Worm (Caenorhabditis elegans) whole organism, mixed stage, embryonic: ENCODE measurements around the gene ZK899.7.

Experiments used
- M03D4.4 ChIP-seq: sonication (generic microtip); optimal IDR thresholded peaks from 2 replicates; lab custom pipeline; 2017; ENCODE audit warnings: mild to moderate bottlenecking, missing genetic modification characterization, missing compliant biosample characterization
- bed-3 ChIP-seq: fragments of 200-800 bp; sonication (Bioruptor generic); optimal IDR thresholded peaks from 3 replicates; lab custom pipeline; 2018; ENCODE audit warnings: mild to moderate bottlenecking, missing genetic modification characterization, moderate library complexity, missing compliant biosample characterization
- blmp-1 ChIP-seq: fragments of 150-350 bp; optimal IDR thresholded peaks from 2 replicates; lab custom pipeline; 2014; ENCODE audit warnings: missing biosample characterization, missing genetic modification characterization
- ceh-39 ChIP-seq: fragments of 150-350 bp; optimal IDR thresholded peaks from 2 replicates; lab custom pipeline; 2014; ENCODE audit warnings: missing biosample characterization, missing genetic modification characterization
- ceh-43 ChIP-seq: fragments of 200-800 bp; sonication (Bioruptor generic); optimal IDR thresholded peaks from 2 replicates; lab custom pipeline; 2018; ENCODE audit warnings: mild to moderate bottlenecking, missing genetic modification characterization, moderate library complexity, missing compliant biosample characterization
- ceh-83 ChIP-seq: fragments of 200-800 bp; sonication (Bioruptor generic); optimal IDR thresholded peaks from 2 replicates; lab custom pipeline; 2018; ENCODE audit warnings: mild to moderate bottlenecking, missing genetic modification characterization, missing compliant biosample characterization
- drap-1 ChIP-seq: fragments of 200-800 bp; sonication (Bioruptor generic); optimal IDR thresholded peaks from 3 replicates; lab custom pipeline; 2018; ENCODE audit warnings: mild to moderate bottlenecking, missing genetic modification characterization, missing compliant biosample characterization
- elt-1 ChIP-seq: sonication (generic microtip); optimal IDR thresholded peaks from 2 replicates; lab custom pipeline; 2017; ENCODE audit warnings: missing genetic modification characterization, mild to moderate bottlenecking, missing compliant biosample characterization, antibody characterized with exemption, moderate library complexity, borderline replicate concordance; ENCODE audit not compliant: insufficient read depth
- elt-3 ChIP-seq: fragments of 150-350 bp; optimal IDR thresholded peaks from 2 replicates; lab custom pipeline; 2014; ENCODE audit warnings: missing biosample characterization, missing genetic modification characterization
- flh-1 ChIP-seq: fragments of 200-800 bp; sonication (Bioruptor generic); optimal IDR thresholded peaks from 2 replicates; lab custom pipeline; 2018; ENCODE audit warnings: mild to moderate bottlenecking, missing genetic modification characterization, moderate library complexity, missing compliant biosample characterization
- ham-2 ChIP-seq: fragments of 200-800 bp; sonication (Bioruptor generic); optimal IDR thresholded peaks from 2 replicates; lab custom pipeline; 2018; ENCODE audit warnings: mild to moderate bottlenecking, missing genetic modification characterization, missing compliant biosample characterization
- hlh-1 ChIP-seq: fragments of 150-350 bp; optimal IDR thresholded peaks from 2 replicates; lab custom pipeline; 2014; ENCODE audit warnings: missing biosample characterization, missing genetic modification reagents, missing genetic modification characterization
- lin-13 ChIP-seq: fragments of 150-350 bp; optimal IDR thresholded peaks from 2 replicates; lab custom pipeline; 2014; ENCODE audit warnings: missing biosample characterization, missing genetic modification characterization
- lin-32 ChIP-seq: fragments of 200-800 bp; sonication (Bioruptor generic); optimal IDR thresholded peaks from 2 replicates; lab custom pipeline; 2018; ENCODE audit warnings: mild to moderate bottlenecking, missing genetic modification characterization, missing compliant biosample characterization
- lsy-2 ChIP-seq: fragments of 150-350 bp; optimal IDR thresholded peaks from 2 replicates; lab custom pipeline; 2014; ENCODE audit warnings: missing biosample characterization, missing genetic modification characterization
- mab-5 ChIP-seq: fragments of 150-350 bp; optimal IDR thresholded peaks from 2 replicates; lab custom pipeline; 2014; ENCODE audit warnings: missing biosample characterization, missing genetic modification characterization
- mep-1 ChIP-seq: fragments of 150-350 bp; optimal IDR thresholded peaks from 2 replicates; lab custom pipeline; 2017; ENCODE audit warnings: missing biosample characterization, missing genetic modification reagents, missing genetic modification characterization, inconsistent platforms
- mls-2 ChIP-seq: sonication (generic microtip); optimal IDR thresholded peaks from 2 replicates; lab custom pipeline; 2016; ENCODE audit warnings: mild to moderate bottlenecking, missing genetic modification characterization, moderate library complexity, missing compliant biosample characterization
- nhr-2 ChIP-seq: fragments of 150-350 bp; optimal IDR thresholded peaks from 2 replicates; lab custom pipeline; 2014; ENCODE audit warnings: missing biosample characterization, missing genetic modification characterization
- nhr-237 ChIP-seq: fragments of 150-350 bp; optimal IDR thresholded peaks from 2 replicates; lab custom pipeline; 2014; ENCODE audit warnings: missing biosample characterization, missing genetic modification characterization
- nhr-28 ChIP-seq: fragments of 150-350 bp; optimal IDR thresholded peaks from 2 replicates; lab custom pipeline; 2014; ENCODE audit warnings: missing biosample characterization, missing genetic modification characterization
- nhr-76 ChIP-seq: sonication (generic microtip); optimal IDR thresholded peaks from 2 replicates; lab custom pipeline; 2017; ENCODE audit warnings: missing biosample characterization, missing genetic modification characterization
- pha-4 ChIP-seq: fragments of 150-350 bp; optimal IDR thresholded peaks from 2 replicates; lab custom pipeline; 2018; ENCODE audit warnings: missing biosample characterization, missing genetic modification reagents, missing genetic modification characterization
- sem-2 ChIP-seq: fragments of 200-800 bp; sonication (Bioruptor generic); optimal IDR thresholded peaks from 2 replicates; lab custom pipeline; 2018; ENCODE audit warnings: mild to moderate bottlenecking, missing genetic modification characterization, missing compliant biosample characterization
- unc-120 ChIP-seq: sonication (generic microtip); optimal IDR thresholded peaks from 2 replicates; lab custom pipeline; 2017; ENCODE audit warnings: missing genetic modification characterization, missing compliant biosample characterization; ENCODE audit not compliant: poor library complexity, severe bottlenecking
- unc-39 ChIP-seq: fragments of 150-350 bp; optimal IDR thresholded peaks from 2 replicates; lab custom pipeline; 2014; ENCODE audit warnings: missing biosample characterization, missing genetic modification characterization
- zip-8 ChIP-seq: fragments of 150-350 bp; optimal IDR thresholded peaks from 2 replicates; lab custom pipeline; 2014; ENCODE audit warnings: missing biosample characterization, missing genetic modification characterization
- ztf-11 ChIP-seq: fragments of 150-350 bp; optimal IDR thresholded peaks from 2 replicates; lab custom pipeline; 2014; ENCODE audit warnings: missing biosample characterization, missing genetic modification characterization

ZK899.7 gene

DNA sequence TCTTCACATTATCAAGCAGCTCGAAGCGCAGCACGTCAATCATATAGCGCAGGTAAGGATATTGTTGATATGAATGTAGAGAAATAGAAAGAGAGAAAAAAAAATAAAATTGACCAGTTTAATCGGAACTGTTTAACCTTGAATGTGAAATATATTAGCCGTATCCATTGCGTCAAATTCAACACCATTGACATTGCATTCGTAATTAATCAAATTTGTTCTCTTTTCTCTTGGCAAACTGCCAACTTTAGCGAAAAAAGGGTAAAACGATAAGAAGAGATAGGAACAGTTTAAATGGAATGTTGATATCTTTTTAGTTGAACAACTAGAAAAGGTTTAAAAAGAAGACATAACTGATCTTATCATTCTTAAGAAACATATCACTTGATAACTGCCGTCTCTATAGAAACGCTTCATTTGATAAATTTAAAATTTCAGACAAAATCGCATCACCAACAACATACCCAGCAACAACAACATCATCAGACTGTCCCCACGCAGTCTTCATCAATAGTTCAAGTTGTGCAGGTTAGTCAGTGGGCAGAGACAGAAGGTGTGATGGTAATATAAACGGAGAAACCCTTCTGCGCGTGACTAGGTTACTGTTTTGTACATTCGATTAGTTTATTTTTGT lies 45.5 kb downstream of the ZK899.7 start:
- TF ChIP-seq ceh-43 (GFP tag; lab: Kevin White, UChicago) (no peak), M03D4.4 (tag; lab: Kevin White, UChicago) (no peak), flh-1 (GFP tag; lab: Kevin White, UChicago) (no peak), blmp-1 (no peak), elt-1 (tag; lab: Kevin White, UChicago) (no peak), unc-120 (tag; lab: Kevin White, UChicago) (no peak), nhr-2 (tag; lab: Kevin White, UChicago) (no peak), lsy-2 (tag; lab: Kevin White, UChicago) (no peak), mls-2 (tag; lab: Kevin White, UChicago) (no peak), lin-13 (tag; lab: Kevin White, UChicago) (no peak), pha-4 (tag; lab: Kevin White, UChicago) (no peak), ceh-83 (no peak), bed-3 (GFP tag; lab: Kevin White, UChicago) (no peak), zip-8 (tag; lab: Kevin White, UChicago) (no peak), nhr-237 (tag; lab: Kevin White, UChicago) (no peak), nhr-76 (no peak), drap-1 (no peak)

DNA sequence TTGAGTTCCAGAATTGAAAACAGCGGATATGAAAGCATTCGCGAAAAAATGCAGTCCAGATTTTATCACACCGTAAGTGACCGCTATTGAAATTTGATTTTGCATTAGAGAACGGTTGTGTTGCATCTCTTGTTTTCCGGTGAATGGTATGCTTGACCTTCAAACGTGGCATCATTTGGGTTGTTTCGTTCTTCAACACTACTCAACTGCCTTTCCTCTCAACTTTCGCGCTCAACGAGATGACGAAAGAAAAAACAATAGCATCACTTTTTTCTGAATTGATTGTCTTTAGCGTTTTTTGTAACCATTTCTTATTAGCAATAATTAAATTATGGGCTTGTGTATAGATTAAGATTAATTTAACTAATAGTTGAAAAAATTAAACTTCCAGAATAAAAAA lies 46.8 kb downstream of the ZK899.7 start:
- TF ChIP-seq mab-5 (tag; lab: Kevin White, UChicago) (no peak), nhr-76 (no peak), lin-13 (tag; lab: Kevin White, UChicago) (no peak), ztf-11 (no peak), elt-3 (tag; lab: Kevin White, UChicago) (no peak), sem-2 (GFP tag; lab: Kevin White, UChicago) (no peak), ceh-39 (tag; lab: Kevin White, UChicago) (no peak), unc-120 (tag; lab: Kevin White, UChicago) (no peak), unc-39 (tag; lab: Kevin White, UChicago) (no peak), hlh-1 (no peak), flh-1 (GFP tag; lab: Kevin White, UChicago) (no peak), bed-3 (GFP tag; lab: Kevin White, UChicago) (no peak), ceh-83 (no peak), lsy-2 (tag; lab: Kevin White, UChicago) (no peak), M03D4.4 (tag; lab: Kevin White, UChicago) (no peak), lin-32 (no peak), nhr-28 (tag; lab: Kevin White, UChicago) (no peak)

DNA sequence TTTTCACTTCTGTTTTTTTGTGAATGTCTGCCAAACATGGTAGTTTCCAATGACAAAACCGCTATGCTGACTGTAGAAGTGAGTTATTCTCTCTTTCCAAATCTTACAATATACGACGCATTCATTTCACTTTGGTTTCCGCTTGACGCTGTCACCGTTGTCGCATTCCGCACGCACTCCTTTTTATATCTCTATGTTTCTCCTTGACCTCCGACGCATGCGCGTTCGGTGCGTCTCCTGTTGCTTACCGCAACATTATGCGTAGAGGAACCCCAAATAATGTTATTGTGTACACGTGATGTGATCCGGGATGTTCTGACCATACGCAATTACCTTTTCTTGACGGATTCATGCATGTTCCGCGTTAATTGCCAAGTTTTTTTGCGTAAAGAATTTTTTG lies 47.3 kb downstream of the ZK899.7 start:
- no peak for TF ChIP-seq lin-13 (tag; lab: Kevin White, UChicago)
- TF ChIP-seq ceh-43 (GFP tag; lab: Kevin White, UChicago) = no peak
- TF ChIP-seq ztf-11 = no peak
- TF ChIP-seq zip-8 (tag; lab: Kevin White, UChicago) = no peak
- no peak for TF ChIP-seq mab-5 (tag; lab: Kevin White, UChicago)
- peak; percentile 53 for TF ChIP-seq nhr-2 (tag; lab: Kevin White, UChicago)
- TF ChIP-seq lsy-2 (tag; lab: Kevin White, UChicago) = no peak
- TF ChIP-seq ham-2 = peak; percentile 77
- TF ChIP-seq blmp-1 = no peak
- TF ChIP-seq nhr-237 (tag; lab: Kevin White, UChicago) = no peak
- TF ChIP-seq mep-1 (tag; lab: Kevin White, UChicago) = peak; percentile 5
- no peak for TF ChIP-seq nhr-76
